Worm (Caenorhabditis elegans) whole organism, L4/young adult: Measurements from ENCODE around the gene C05C10.7.

Experiments used
- W03F9.2 ChIP-seq: fragments of 150-350 bp; optimal IDR thresholded peaks from 2 replicates; lab custom pipeline; 2014; ENCODE audit warnings: missing biosample characterization, missing genetic modification characterization
- dao-5 ChIP-seq: sonication (generic microtip); optimal IDR thresholded peaks from 2 replicates; lab custom pipeline; 2016; ENCODE audit warnings: missing genotype, missing genetic modification characterization, moderate library complexity, missing compliant biosample characterization
- him-1 ChIP-seq: sonication (generic microtip); optimal IDR thresholded peaks from 2 replicates; lab custom pipeline; 2016; ENCODE audit warnings: missing genotype, missing genetic modification reagents, missing genetic modification characterization, missing compliant biosample characterization

ce11 chrII:9938877-9939276 is at the start of gene C05C10.7, which contains the start of gene C05C10.5:
- TF ChIP-seq dao-5 (no peak), him-1 (tag; lab: Kevin White, UChicago) (no peak), W03F9.2 (tag; lab: Kevin White, UChicago) (no peak)
